Fruit fly (Drosophila melanogaster) whole organism, embryonic: ENCODE results near the gene hop.

ENCODE experiments used
- Awh ChIP-seq: fragments of 200-800 bp; sonication (Bioruptor generic); IDR thresholded peaks from 2 replicates; pipeline ENCODE4, ENCODE4 v1.3.6; 2022; ENCODE audit warnings: missing biosample characterization, missing genetic modification characterization
- ems ChIP-seq: fragments of 200-800 bp; sonication (Bioruptor generic); optimal IDR thresholded peaks from 3 replicates; lab custom pipeline; 2016; ENCODE audit warnings: missing biosample characterization, missing genetic modification characterization
- fd102C ChIP-seq: fragments of 200-800 bp; sonication (Bioruptor generic); optimal IDR thresholded peaks from 2 replicates; lab custom pipeline; 2018; ENCODE audit warnings: missing biosample characterization, mild to moderate bottlenecking, missing genetic modification characterization, moderate library complexity
- ranshi ChIP-seq: fragments of 200-800 bp; sonication (Bioruptor generic); IDR thresholded peaks from 2 replicates; pipeline ENCODE4 v1.3.6; 2022; ENCODE audit warnings: missing biosample characterization, missing genetic modification characterization
- row ChIP-seq: fragments of 200-800 bp; sonication (Bioruptor generic); IDR thresholded peaks from 3 replicates; pipeline ENCODE4 v1.3.6; 2022; ENCODE audit warnings: missing biosample characterization, missing genetic modification characterization
- unpg ChIP-seq: fragments of 200-800 bp; sonication (Bioruptor generic); optimal IDR thresholded peaks from 3 replicates; lab custom pipeline; 2018; ENCODE audit warnings: missing biosample characterization, mild to moderate bottlenecking, missing genetic modification characterization, moderate library complexity

dm6 chrX:11389494-11390447, 21.9 kb upstream of the hop start:
- TF ChIP-seq ems (GFP tag; lab: Kevin White, UChicago) (no peak), ranshi (GFP tag; lab: Robert Waterston, UW) (no peak), row (GFP tag; lab: Robert Waterston, UW) (no peak; the same call in 2 of the 3 replicates), Awh (GFP tag; lab: Robert Waterston, UW) (no peak), unpg (no peak), fd102C (GFP tag; lab: Kevin White, UChicago) (no peak)
